Worm (Caenorhabditis elegans) whole organism, L4 larva: Measurements from ENCODE around the gene T04C12.7.

Source experiments
- F44E2.7 ChIP-seq: fragments of 200-800 bp; sonication (Bioruptor generic); IDR thresholded peaks from 2 replicates; pipeline ENCODE4 v2.1.2; 2022; ENCODE audit warnings: missing genetic modification characterization, missing compliant biosample characterization
- ama-1 ChIP-seq: fragments of 150-350 bp; optimal IDR thresholded peaks from 2 replicates; lab custom pipeline; 2014; ENCODE audit warnings: inconsistent platforms, mixed read lengths
- attf-4 ChIP-seq: sonication (generic microtip); optimal IDR thresholded peaks from 3 replicates; lab custom pipeline; 2017; ENCODE audit warnings: missing biosample characterization, missing genetic modification characterization
- mxl-3 ChIP-seq: fragments of 200-800 bp; sonication (Bioruptor generic); optimal IDR thresholded peaks from 2 replicates; lab custom pipeline; 2018; ENCODE audit warnings: mild to moderate bottlenecking, missing genetic modification characterization, missing compliant biosample characterization
- unc-130 ChIP-seq: sonication (generic microtip); optimal IDR thresholded peaks from 2 replicates; lab custom pipeline; 2016; ENCODE audit warnings: missing genetic modification reagents, missing genetic modification characterization, missing compliant biosample characterization
- zip-2 ChIP-seq: fragments of 150-350 bp; optimal IDR thresholded peaks from 2 replicates; lab custom pipeline; 2014; ENCODE audit warnings: missing biosample characterization, missing genetic modification characterization

DNA sequence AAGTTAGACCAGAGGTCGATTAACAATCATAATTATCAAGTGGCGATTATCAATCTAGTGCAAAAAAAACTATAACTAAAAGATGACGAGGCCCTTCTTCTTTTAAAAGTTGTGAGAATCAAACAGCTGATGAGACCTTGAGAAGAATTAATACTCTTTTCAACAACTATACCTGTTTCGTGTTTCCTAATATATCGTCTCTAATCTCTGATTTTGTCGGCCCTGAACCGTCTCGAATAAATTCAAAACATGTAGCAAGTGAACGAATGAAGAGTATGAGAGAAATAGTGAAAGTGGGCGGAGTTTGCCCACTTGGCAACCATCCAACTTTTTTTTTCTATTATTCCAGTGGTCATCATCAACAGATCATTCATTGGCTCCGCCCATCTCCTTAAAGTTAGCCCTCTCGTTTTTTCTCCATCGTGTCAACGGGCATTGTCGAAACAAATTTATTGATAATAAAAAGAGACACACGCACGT, 33.6 kb downstream of the T04C12.7 start, which contains the start of gene Y42A5A.1:
- TF ChIP-seq attf-4 (tag; lab: Kevin White, UChicago) (no peak), F44E2.7 (GFP tag; lab: Robert Waterston, UW) (no peak), ama-1 (lab: Kevin White, UChicago) (no peak), zip-2 (tag; lab: Kevin White, UChicago) (no peak), mxl-3 (GFP tag; lab: Kevin White, UChicago) (no peak), unc-130 (GFP tag; lab: Kevin White, UChicago) (no peak)
